Worm (Caenorhabditis elegans): Measurements from ENCODE around the gene C49G7.13.

Gene C49G7.13

ce11 chrV:4034303-4034702 is 1.6 kb upstream of the C49G7.13 start, which contains the start of gene C49G7.7:
C49G7.7 (plus strand) TSS chrV:4034476.
- TF ChIP-seq unc-62 (GFP tag; optimal IDR thresholded peaks at IDR 0.05): no peak

ce11 chrV:4038110-4038509 is 2.2 kb downstream of the C49G7.13 start, which contains the start of gene C49G7.12:
C49G7.12 (plus strand) TSS chrV:4038410.
- TF ChIP-seq unc-62 (GFP tag; optimal IDR thresholded peaks at IDR 0.05): no peak

ce11 chrV:4038557-4038956 is 2.6 kb downstream of the C49G7.13 start:
- no peak for TF ChIP-seq unc-62 (GFP tag; optimal IDR thresholded peaks at IDR 0.05)

ce11 chrV:4041853-4042424 is 6.0 kb downstream of the C49G7.13 start, which contains the start of the genes C49G7.10 and irg-2:
C49G7.10 (minus strand) TSS chrV:4042021.
irg-2 (plus strand) TSS chrV:4042181.
- no peak for TF ChIP-seq unc-62 (GFP tag; optimal IDR thresholded peaks at IDR 0.05)

- no peak for TF ChIP-seq unc-62 (GFP tag; optimal IDR thresholded peaks at IDR 0.05)
These were observed 7.7 kb downstream of the C49G7.13 start, which contains the start of gene phat-3 for ce11 chrV:4043632-4044031. phat-3 (plus strand) TSS chrV:4043932.

- TF ChIP-seq unc-62 (GFP tag; optimal IDR thresholded peaks at IDR 0.05): no peak
These were observed 10.2 kb downstream of the C49G7.13 start, which contains the start of gene phat-7 for ce11 chrV:4046122-4046521. phat-7 (plus strand) TSS chrV:4046422.

ce11 chrV:4047541-4047940 is 11.6 kb downstream of the C49G7.13 start, which contains the start of gene srh-169:
srh-169 (plus strand) TSS chrV:4047841.
- TF ChIP-seq unc-62 (GFP tag; optimal IDR thresholded peaks at IDR 0.05): no peak

ce11 chrV:4055025-4055424 is 19.1 kb downstream of the C49G7.13 start, which contains the start of gene djr-1.2:
djr-1.2 (minus strand) TSS chrV:4055125.
- no peak for TF ChIP-seq unc-62 (GFP tag; optimal IDR thresholded peaks at IDR 0.05)

ce11 chrV:4056203-4056602 is 20.3 kb downstream of the C49G7.13 start:
- no peak for TF ChIP-seq unc-62 (GFP tag; optimal IDR thresholded peaks at IDR 0.05)

- no peak for TF ChIP-seq unc-62 (GFP tag; optimal IDR thresholded peaks at IDR 0.05)
These were observed 37.5 kb downstream of the C49G7.13 start, which contains the start of gene otpl-2 for ce11 chrV:4073455-4073854. otpl-2 (plus strand) TSS chrV:4073755.

- no peak for TF ChIP-seq unc-62 (GFP tag; optimal IDR thresholded peaks at IDR 0.05)
These were observed 44.6 kb downstream of the C49G7.13 start for ce11 chrV:4080546-4080945.

- no peak for TF ChIP-seq unc-62 (GFP tag; optimal IDR thresholded peaks at IDR 0.05)
These were observed 45.4 kb downstream of the C49G7.13 start, which contains the start of gene srh-211 for ce11 chrV:4081283-4081682. srh-211 (minus strand) TSS chrV:4081383.

- no peak for TF ChIP-seq unc-62 (GFP tag; optimal IDR thresholded peaks at IDR 0.05)
These were observed 47.0 kb downstream of the C49G7.13 start, which contains the start of gene F38H12.5 for ce11 chrV:4082952-4083351. F38H12.5 (minus strand) TSS chrV:4083052.

Data from whole organism, dauer.